Worm (Caenorhabditis elegans) whole organism, L3 larva: ENCODE results near the gene pssy-2.

Source experiments
- ZK546.5 ChIP-seq: sonication (generic microtip); optimal IDR thresholded peaks from 2 replicates; lab custom pipeline; 2017; ENCODE audit warnings: missing biosample characterization, missing genetic modification characterization
- egl-27 ChIP-seq: sonication (generic microtip); optimal IDR thresholded peaks from 4 replicates; lab custom pipeline; 2017; ENCODE audit warnings: missing biosample characterization, missing genetic modification reagents, missing genetic modification characterization
- elt-1 ChIP-seq: fragments of 150-350 bp; optimal IDR thresholded peaks from 2 replicates; lab custom pipeline; 2014; ENCODE audit warnings: missing biosample characterization, missing genetic modification characterization
- fkh-10 ChIP-seq: sonication (generic microtip); optimal IDR thresholded peaks from 2 replicates; lab custom pipeline; 2017; ENCODE audit warnings: missing biosample characterization, missing genetic modification reagents, missing genetic modification characterization
- fos-1 ChIP-seq: fragments of 150-350 bp; optimal IDR thresholded peaks from 2 replicates; lab custom pipeline; 2014; ENCODE audit warnings: missing biosample characterization, missing genetic modification characterization
- jun-1 ChIP-seq: fragments of 150-350 bp; optimal IDR thresholded peaks from 2 replicates; lab custom pipeline; 2014; ENCODE audit warnings: missing biosample characterization, missing genetic modification reagents, missing genetic modification characterization
- lin-15B ChIP-seq: fragments of 150-350 bp; optimal IDR thresholded peaks from 2 replicates; lab custom pipeline; 2014; ENCODE audit warnings: missing biosample characterization, missing genetic modification characterization
- nfya-1 ChIP-seq: sonication (generic microtip); optimal IDR thresholded peaks from 2 replicates; lab custom pipeline; 2017; ENCODE audit warnings: missing genetic modification characterization, mild to moderate bottlenecking, missing compliant biosample characterization, antibody characterized with exemption, moderate library complexity; ENCODE audit not compliant: insufficient read depth
- nhr-11 ChIP-seq: fragments of 150-350 bp; optimal IDR thresholded peaks from 2 replicates; lab custom pipeline; 2014; ENCODE audit warnings: missing biosample characterization, missing genetic modification characterization
- nhr-25 ChIP-seq: sonication (generic microtip); optimal IDR thresholded peaks from 2 replicates; lab custom pipeline; 2017; ENCODE audit warnings: missing biosample characterization, missing genetic modification characterization
- pqm-1 ChIP-seq: fragments of 150-350 bp; optimal IDR thresholded peaks from 2 replicates; lab custom pipeline; 2017; ENCODE audit warnings: missing biosample characterization, missing genetic modification characterization, inconsistent platforms
- unc-62 ChIP-seq: fragments of 150-350 bp; sonication (generic microtip); optimal IDR thresholded peaks from 4 replicates; lab custom pipeline; 2014; ENCODE audit warnings: missing biosample characterization, missing genetic modification reagents, missing genetic modification characterization

ce11 chrIII:13518437-13518836 lies 46.8 kb downstream of the pssy-2 start:
- no peak for TF ChIP-seq pqm-1
- no peak for TF ChIP-seq elt-1 (tag; lab: Kevin White, UChicago)
- TF ChIP-seq fkh-10 (GFP tag; lab: Kevin White, UChicago): no peak
- no peak for TF ChIP-seq nfya-1 (tag; lab: Kevin White, UChicago)
- TF ChIP-seq egl-27: no peak
- TF ChIP-seq fos-1 (tag; lab: Kevin White, UChicago): no peak
- no peak for TF ChIP-seq ZK546.5
- no peak for TF ChIP-seq jun-1
- no peak for TF ChIP-seq nhr-11 (tag; lab: Kevin White, UChicago)
- TF ChIP-seq lin-15B (tag; lab: Kevin White, UChicago): no peak
- no peak for TF ChIP-seq nhr-25 (tag; lab: Kevin White, UChicago)
- TF ChIP-seq unc-62 (GFP tag; lab: Kevin White, UChicago): no peak
